Fruit fly (Drosophila melanogaster) whole organism, adult: ENCODE data around the gene Ilp8.
A peak's percentile ranks its signal among the peaks of the same experiment; 100 is the strongest.

ENCODE experiments used
- CG5204 ChIP-seq: fragments of 200-800 bp; sonication (Bioruptor generic); optimal IDR thresholded peaks from 2 replicates; lab custom pipeline; 2016; ENCODE audit warnings: missing biosample characterization, missing genetic modification characterization
- CG7045 ChIP-seq: fragments of 200-800 bp; sonication (Bioruptor generic); optimal IDR thresholded peaks from 2 replicates; lab custom pipeline; 2017; ENCODE audit warnings: missing biosample characterization, mild to moderate bottlenecking, missing genetic modification characterization
- cnc ChIP-seq, 2 experiments: fragments of >200 bp; optimal IDR thresholded peaks; 2 replicates each; lab custom pipeline; 2017
- kay ChIP-seq: fragments of 200-800 bp; sonication (Bioruptor generic); peaks from one replicate; lab custom pipeline; 2016; ENCODE audit warnings: missing biosample characterization, missing genetic modification characterization, borderline replicate concordance
- tj ChIP-seq: fragments of 200-800 bp; sonication (Bioruptor generic); optimal IDR thresholded peaks from 3 replicates; lab custom pipeline; 2017; ENCODE audit warnings: missing biosample characterization, mild to moderate bottlenecking, missing genetic modification characterization, moderate library complexity

DNA sequence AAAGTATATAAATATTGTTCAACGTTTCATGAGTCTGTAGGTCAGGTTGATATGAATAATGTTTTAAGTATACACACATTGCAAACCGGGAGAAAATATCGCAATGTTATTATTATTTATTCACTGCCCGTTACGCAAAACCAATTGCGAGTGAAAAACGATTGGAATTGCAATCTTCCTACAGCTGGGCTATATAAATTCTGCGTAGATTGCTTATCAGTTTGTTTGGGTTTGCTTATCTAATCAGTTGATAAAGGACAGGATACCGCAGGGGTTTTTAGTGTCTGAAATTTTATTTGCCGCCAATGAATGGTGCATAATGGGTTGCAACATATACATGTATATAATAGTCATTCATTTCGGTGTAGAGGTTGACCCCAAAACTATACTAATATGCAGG lies 47.8 kb downstream of the Ilp8 start:
- no peak for TF ChIP-seq tj (GFP tag; lab: Kevin White, UChicago)
- no peak for TF ChIP-seq CG7045
- TF ChIP-seq kay = peak; percentile 78
- TF ChIP-seq cnc (optimal IDR thresholded peaks at IDR 0.05; lab: Kevin White, UChicago) = no peak
- no peak for TF ChIP-seq CG5204 (GFP tag; lab: Kevin White, UChicago)
